Worm (Caenorhabditis elegans): ENCODE data around the gene Y39B6A.41.

- TF ChIP-seq W03F9.2 (tag; optimal IDR thresholded peaks at IDR 0.05) (no peak), dao-5 (tag; optimal IDR thresholded peaks at IDR 0.05) (no peak), him-1 (tag; optimal IDR thresholded peaks at IDR 0.05) (no peak)
Observed at ce11 chrV:18981736-18982135, 4.0 kb upstream of the Y39B6A.41 start.
